Worm (Caenorhabditis elegans): ENCODE data around the gene fbxa-219.

The fbxa-219 gene

DNA sequence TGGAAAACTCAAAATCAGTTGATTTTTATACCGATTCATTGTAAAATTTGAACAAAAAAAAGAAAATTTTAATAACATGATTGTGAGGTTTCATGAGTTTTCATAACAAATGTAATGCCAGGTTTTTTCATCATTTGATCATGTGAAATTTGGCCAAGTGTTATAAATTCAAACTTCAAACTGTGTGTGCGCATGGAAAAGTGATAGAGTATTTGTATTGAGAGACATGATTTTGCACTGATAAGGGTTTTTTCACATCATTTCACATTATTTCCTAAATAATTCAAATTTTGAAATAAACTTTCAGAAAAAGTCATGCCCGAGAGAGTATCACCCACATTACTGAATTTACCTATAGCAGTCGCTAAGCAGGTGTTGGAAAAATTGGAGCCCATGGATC is at the start of gene fbxa-219:
fbxa-219 (plus strand) TSS at position 277 of the 400 bp plus-strand sequence.
- no peak for TF ChIP-seq ama-1 (optimal IDR thresholded peaks at IDR 0.05)
- TF ChIP-seq pes-1 (GFP tag; IDR thresholded peaks at IDR 0.05) = no peak
- TF ChIP-seq hmbx-1 (tag; optimal IDR thresholded peaks at IDR 0.05) = no peak
- TF ChIP-seq tbx-11 (GFP tag; IDR thresholded peaks at IDR 0.05) = no peak
- TF ChIP-seq flt-1 (GFP tag; IDR thresholded peaks at IDR 0.05) = no peak
- TF ChIP-seq F13C5.2 (tag; optimal IDR thresholded peaks at IDR 0.05) = no peak
- TF ChIP-seq aly-1 (tag; optimal IDR thresholded peaks at IDR 0.05) = no peak
- no peak for TF ChIP-seq ceh-36 (tag; optimal IDR thresholded peaks at IDR 0.05)
- no peak for TF ChIP-seq hnd-1 (tag; optimal IDR thresholded peaks at IDR 0.05)
- TF ChIP-seq hmg-4 (GFP tag; optimal IDR thresholded peaks at IDR 0.05) = no peak
- no peak for TF ChIP-seq tbx-37 (GFP tag; conservative IDR thresholded peaks at IDR 0.05)
- no peak for TF ChIP-seq B0310.2 (tag; optimal IDR thresholded peaks at IDR 0.05)
- TF ChIP-seq ceh-13 (GFP tag; optimal IDR thresholded peaks at IDR 0.05) = no peak
- TF ChIP-seq sea-1 (GFP tag; conservative IDR thresholded peaks at IDR 0.05) = no peak
- TF ChIP-seq tra-4 (tag; optimal IDR thresholded peaks at IDR 0.05) = no peak
- no peak for TF ChIP-seq ets-7 (tag; optimal IDR thresholded peaks at IDR 0.05)
- TF ChIP-seq scrt-1 (GFP tag; IDR thresholded peaks at IDR 0.05) = no peak

DNA sequence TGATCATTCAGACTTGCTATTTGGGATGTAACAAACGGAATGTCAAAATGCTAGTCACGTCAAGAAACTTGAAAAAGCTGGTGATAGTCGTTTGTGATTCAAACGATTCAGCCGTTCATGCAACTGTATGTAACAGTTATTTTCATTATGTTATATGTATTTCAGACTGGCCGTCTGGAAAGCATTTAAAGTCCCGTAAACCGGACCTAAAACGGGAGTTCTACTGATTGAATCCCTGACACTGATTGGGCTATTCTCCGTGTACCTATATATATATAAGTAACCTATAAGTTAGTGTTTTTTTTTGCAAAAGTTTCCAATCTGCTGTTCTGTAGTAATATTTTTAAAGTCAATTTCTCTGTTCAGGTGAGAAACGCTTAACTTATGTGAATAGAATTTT is 47.6 kb upstream of the fbxa-219 start:
- no peak for TF ChIP-seq tbx-37 (GFP tag; conservative IDR thresholded peaks at IDR 0.05)
- no peak for TF ChIP-seq aly-1 (tag; optimal IDR thresholded peaks at IDR 0.05)
- TF ChIP-seq tbx-11 (GFP tag; IDR thresholded peaks at IDR 0.05) = no peak

DNA sequence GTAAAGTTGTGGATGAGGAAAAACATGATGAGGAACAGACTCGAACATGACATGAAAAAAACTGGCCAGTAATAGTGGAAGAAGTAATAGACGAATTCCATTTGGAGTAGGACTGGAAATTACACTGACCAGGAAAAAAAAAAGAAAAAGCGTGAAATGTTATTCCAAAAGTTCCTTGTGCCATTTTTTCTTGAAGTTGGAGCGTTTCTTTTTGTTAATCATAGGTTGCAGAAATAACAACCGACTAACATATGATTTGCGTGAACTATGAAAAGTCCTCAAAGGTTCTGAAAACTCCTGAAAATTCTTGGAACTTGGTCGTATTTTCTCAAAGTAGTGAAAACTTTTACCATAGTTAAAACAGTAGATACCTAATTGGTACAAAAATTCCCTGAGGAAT is 45.5 kb upstream of the fbxa-219 start, which contains the start of gene srd-67:
srd-67 (minus strand) TSS at position 101 of the 400 bp plus-strand sequence.
- no peak for TF ChIP-seq aly-1 (tag; optimal IDR thresholded peaks at IDR 0.05)
- TF ChIP-seq pes-1 (GFP tag; IDR thresholded peaks at IDR 0.05) = no peak
- TF ChIP-seq scrt-1 (GFP tag; IDR thresholded peaks at IDR 0.05) = no peak
- TF ChIP-seq B0310.2 (tag; optimal IDR thresholded peaks at IDR 0.05) = no peak
- TF ChIP-seq F13C5.2 (tag; optimal IDR thresholded peaks at IDR 0.05) = no peak
- no peak for TF ChIP-seq tbx-37 (GFP tag; conservative IDR thresholded peaks at IDR 0.05)
- no peak for TF ChIP-seq ets-7 (tag; optimal IDR thresholded peaks at IDR 0.05)
- TF ChIP-seq ceh-36 (tag; optimal IDR thresholded peaks at IDR 0.05) = no peak
- no peak for TF ChIP-seq sea-1 (GFP tag; conservative IDR thresholded peaks at IDR 0.05)
- TF ChIP-seq tbx-11 (GFP tag; IDR thresholded peaks at IDR 0.05) = no peak

DNA sequence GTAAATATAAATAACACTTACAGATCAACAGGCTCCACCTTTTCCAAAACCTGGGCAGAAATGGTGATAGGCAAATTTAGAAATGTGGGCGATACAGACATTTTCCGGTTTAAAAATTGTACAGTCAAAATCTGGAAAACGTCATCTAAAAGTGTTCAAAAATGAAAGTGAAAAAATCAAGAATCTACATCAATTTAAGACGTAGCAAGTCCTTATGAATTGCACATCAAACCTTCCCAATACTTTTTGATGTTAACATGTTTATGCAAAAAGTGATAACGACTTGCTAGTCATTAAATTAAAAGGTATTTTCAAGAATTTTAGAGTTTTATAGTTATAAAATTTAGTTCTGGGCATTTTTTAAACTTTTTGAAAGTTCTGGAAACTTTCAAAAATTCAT is 39.9 kb upstream of the fbxa-219 start, which contains the start of gene fbxa-7:
fbxa-7 (minus strand) TSS at position 101 of the 400 bp plus-strand sequence.
- TF ChIP-seq ceh-13 (GFP tag; optimal IDR thresholded peaks at IDR 0.05) (no peak), F13C5.2 (tag; optimal IDR thresholded peaks at IDR 0.05) (no peak), sea-1 (GFP tag; conservative IDR thresholded peaks at IDR 0.05) (no peak), hmbx-1 (tag; optimal IDR thresholded peaks at IDR 0.05) (no peak), ama-1 (optimal IDR thresholded peaks at IDR 0.05) (no peak), tbx-37 (GFP tag; conservative IDR thresholded peaks at IDR 0.05) (no peak), pes-1 (GFP tag; IDR thresholded peaks at IDR 0.05) (no peak), ceh-36 (tag; optimal IDR thresholded peaks at IDR 0.05) (no peak), hmg-4 (GFP tag; optimal IDR thresholded peaks at IDR 0.05) (no peak), scrt-1 (GFP tag; IDR thresholded peaks at IDR 0.05) (no peak), ets-7 (tag; optimal IDR thresholded peaks at IDR 0.05) (no peak), hnd-1 (tag; optimal IDR thresholded peaks at IDR 0.05) (no peak), tbx-11 (GFP tag; IDR thresholded peaks at IDR 0.05) (no peak), flt-1 (GFP tag; IDR thresholded peaks at IDR 0.05) (no peak), aly-1 (tag; optimal IDR thresholded peaks at IDR 0.05) (no peak), B0310.2 (tag; optimal IDR thresholded peaks at IDR 0.05) (no peak)

DNA sequence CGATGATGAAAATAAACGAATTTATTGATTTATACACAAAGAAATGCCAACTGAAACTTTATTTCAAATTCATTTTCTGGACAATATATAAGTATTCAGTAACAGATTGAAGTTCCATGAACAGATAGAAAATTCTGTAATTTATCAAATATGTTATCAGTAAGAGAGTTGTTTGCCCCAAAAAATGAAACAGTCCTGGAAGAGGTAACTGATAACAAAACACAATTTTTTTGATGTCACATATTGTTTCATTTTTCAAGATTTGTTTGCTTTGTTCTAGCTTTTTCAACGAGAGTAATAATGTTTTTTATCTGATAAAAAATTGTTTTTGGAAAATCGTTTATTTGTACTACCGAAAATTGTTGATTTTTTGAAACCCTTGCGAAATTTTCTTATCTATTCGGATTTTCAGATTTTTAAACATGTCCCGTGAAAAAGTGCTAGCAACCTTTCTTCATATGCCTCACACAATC is 38.2 kb upstream of the fbxa-219 start, which contains the start of gene fbxa-73:
fbxa-73 (plus strand) TSS at position 423 of the 473 bp plus-strand sequence.
- no peak for TF ChIP-seq flt-1 (GFP tag; IDR thresholded peaks at IDR 0.05)
- TF ChIP-seq hmbx-1 (tag; optimal IDR thresholded peaks at IDR 0.05) = no peak
- no peak for TF ChIP-seq pes-1 (GFP tag; IDR thresholded peaks at IDR 0.05)
- TF ChIP-seq ceh-36 (tag; optimal IDR thresholded peaks at IDR 0.05) = no peak
- TF ChIP-seq tbx-37 (GFP tag; conservative IDR thresholded peaks at IDR 0.05) = no peak
- no peak for TF ChIP-seq ama-1 (optimal IDR thresholded peaks at IDR 0.05)
- no peak for TF ChIP-seq hnd-1 (tag; optimal IDR thresholded peaks at IDR 0.05)
- TF ChIP-seq ets-7 (tag; optimal IDR thresholded peaks at IDR 0.05) = no peak
- TF ChIP-seq B0310.2 (tag; optimal IDR thresholded peaks at IDR 0.05) = no peak
- no peak for TF ChIP-seq hmg-4 (GFP tag; optimal IDR thresholded peaks at IDR 0.05)
- TF ChIP-seq aly-1 (tag; optimal IDR thresholded peaks at IDR 0.05) = no peak
- no peak for TF ChIP-seq sea-1 (GFP tag; conservative IDR thresholded peaks at IDR 0.05)
- no peak for TF ChIP-seq tbx-11 (GFP tag; IDR thresholded peaks at IDR 0.05)
- no peak for TF ChIP-seq F13C5.2 (tag; optimal IDR thresholded peaks at IDR 0.05)
- TF ChIP-seq tra-4 (tag; optimal IDR thresholded peaks at IDR 0.05) = no peak
- TF ChIP-seq scrt-1 (GFP tag; IDR thresholded peaks at IDR 0.05) = no peak
- no peak for TF ChIP-seq ceh-13 (GFP tag; optimal IDR thresholded peaks at IDR 0.05)

DNA sequence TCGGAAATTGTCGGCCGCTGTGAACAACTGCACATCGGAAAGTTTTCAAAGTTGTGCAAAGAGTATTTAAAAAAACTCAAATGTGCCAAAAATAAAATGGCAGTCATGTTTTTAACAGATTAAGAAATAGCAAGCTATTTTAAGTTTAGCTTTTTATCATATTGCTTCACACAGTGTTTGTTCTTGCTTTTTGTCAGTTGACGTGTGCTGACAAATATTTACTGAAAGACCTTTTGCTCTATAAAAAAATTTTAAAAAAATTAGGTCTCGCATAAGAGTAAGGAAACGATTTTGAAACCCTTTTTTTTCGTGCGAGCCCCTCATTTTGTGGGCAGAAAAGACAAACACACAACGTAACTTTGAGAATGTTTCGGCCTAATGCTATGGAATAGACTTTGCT is 35.7 kb upstream of the fbxa-219 start, which contains the start of gene fbxa-71:
fbxa-71 (plus strand) TSS at position 301 of the 400 bp plus-strand sequence.
- TF ChIP-seq aly-1 (tag; optimal IDR thresholded peaks at IDR 0.05) (no peak), pes-1 (GFP tag; IDR thresholded peaks at IDR 0.05) (no peak), hmbx-1 (tag; optimal IDR thresholded peaks at IDR 0.05) (no peak), scrt-1 (GFP tag; IDR thresholded peaks at IDR 0.05) (no peak), ceh-13 (GFP tag; optimal IDR thresholded peaks at IDR 0.05) (no peak), ceh-36 (tag; optimal IDR thresholded peaks at IDR 0.05) (no peak), hmg-4 (GFP tag; optimal IDR thresholded peaks at IDR 0.05) (no peak), tbx-37 (GFP tag; conservative IDR thresholded peaks at IDR 0.05) (no peak), ama-1 (optimal IDR thresholded peaks at IDR 0.05) (no peak), F13C5.2 (tag; optimal IDR thresholded peaks at IDR 0.05) (no peak), B0310.2 (tag; optimal IDR thresholded peaks at IDR 0.05) (no peak), flt-1 (GFP tag; IDR thresholded peaks at IDR 0.05) (no peak), sea-1 (GFP tag; conservative IDR thresholded peaks at IDR 0.05) (no peak), tbx-11 (GFP tag; IDR thresholded peaks at IDR 0.05) (no peak), hnd-1 (tag; optimal IDR thresholded peaks at IDR 0.05) (no peak), ets-7 (tag; optimal IDR thresholded peaks at IDR 0.05) (no peak), tra-4 (tag; optimal IDR thresholded peaks at IDR 0.05) (no peak)

DNA sequence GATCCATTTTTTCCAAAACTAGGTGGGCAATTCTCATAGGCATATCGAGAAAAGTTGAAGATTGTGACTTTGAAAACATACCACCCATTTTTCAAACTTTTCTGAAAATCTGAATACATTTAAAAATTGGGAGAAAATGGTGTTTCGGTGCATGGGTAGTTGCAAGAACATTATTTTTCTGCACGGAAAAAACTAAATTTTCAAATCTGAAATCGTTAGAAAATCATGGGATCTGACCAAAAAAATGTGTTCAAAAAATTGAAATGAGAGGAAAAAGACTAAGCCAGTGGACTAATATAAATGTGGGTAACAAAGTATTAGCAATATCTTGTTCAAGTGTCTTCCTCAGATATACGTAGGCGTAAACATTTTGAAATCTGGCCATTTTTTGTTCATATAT is 32.4 kb upstream of the fbxa-219 start, which contains the start of gene fbxa-43:
fbxa-43 (minus strand) TSS at position 101 of the 400 bp plus-strand sequence.
- no peak for TF ChIP-seq tbx-11 (GFP tag; IDR thresholded peaks at IDR 0.05)
- no peak for TF ChIP-seq hmg-4 (GFP tag; optimal IDR thresholded peaks at IDR 0.05)
- no peak for TF ChIP-seq B0310.2 (tag; optimal IDR thresholded peaks at IDR 0.05)
